Fruit fly (Drosophila melanogaster) whole organism, embryonic: ENCODE measurements around the gene Myo31DF.

Experiments
- ATbp ChIP-seq: fragments of 200-800 bp; sonication (Bioruptor generic); optimal IDR thresholded peaks from 2 replicates; lab custom pipeline; 2017; ENCODE audit warnings: missing biosample characterization, mild to moderate bottlenecking, missing genetic modification characterization, missing genetic modification reagents
- Abd-B ChIP-seq: fragments of 200-800 bp; sonication (Bioruptor generic); optimal IDR thresholded peaks from 2 replicates; lab custom pipeline; 2018; ENCODE audit warnings: missing biosample characterization, mild to moderate bottlenecking, missing genetic modification characterization, moderate library complexity
- CG10147 ChIP-seq: fragments of 200-800 bp; sonication (Bioruptor generic); optimal IDR thresholded peaks from 2 replicates; lab custom pipeline; 2019; ENCODE audit warnings: missing biosample characterization, mild to moderate bottlenecking, missing genetic modification characterization, moderate library complexity
- CG12299 ChIP-seq: fragments of 200-800 bp; sonication (Bioruptor generic); optimal IDR thresholded peaks from 2 replicates; lab custom pipeline; 2018; ENCODE audit warnings: missing biosample characterization, mild to moderate bottlenecking, missing genetic modification characterization
- CG14667 ChIP-seq: fragments of 200-800 bp; sonication (Bioruptor generic); IDR thresholded peaks from 2 replicates; pipeline ENCODE4 v1.3.6; 2022; ENCODE audit warnings: missing biosample characterization, missing genetic modification characterization
- CG16815 ChIP-seq: fragments of 200-800 bp; sonication (Bioruptor generic); optimal IDR thresholded peaks from 3 replicates; lab custom pipeline; 2017; ENCODE audit warnings: missing biosample characterization, mild to moderate bottlenecking, missing genetic modification characterization
- CG2202 ChIP-seq: fragments of 200-800 bp; sonication (Bioruptor generic); optimal IDR thresholded peaks from 2 replicates; lab custom pipeline; 2018; ENCODE audit warnings: missing biosample characterization, mild to moderate bottlenecking, missing genetic modification characterization
- CG30431 ChIP-seq: fragments of 200-800 bp; sonication (Bioruptor generic); optimal IDR thresholded peaks from 2 replicates; lab custom pipeline; 2017; ENCODE audit warnings: missing biosample characterization, missing genetic modification characterization
- CG3065 ChIP-seq: fragments of 200-800 bp; sonication (Bioruptor generic); optimal IDR thresholded peaks from 2 replicates; lab custom pipeline; 2016; ENCODE audit warnings: missing biosample characterization, missing genetic modification characterization
- CG31441 ChIP-seq: fragments of 200-800 bp; sonication (Bioruptor generic); IDR thresholded peaks from 2 replicates; pipeline ENCODE4 v1.3.6; 2022; ENCODE audit warnings: missing biosample characterization, missing genetic modification characterization
- CG3838 ChIP-seq: fragments of 200-800 bp; sonication (Bioruptor generic); optimal IDR thresholded peaks from 3 replicates; lab custom pipeline; 2016; ENCODE audit warnings: missing biosample characterization, missing genetic modification characterization
- CG4404 ChIP-seq: fragments of 200-800 bp; sonication (Bioruptor generic); IDR thresholded peaks from 2 replicates; pipeline ENCODE4 v1.3.6; 2022; ENCODE audit warnings: missing biosample characterization, missing genetic modification characterization
- CG4707 ChIP-seq: fragments of 200-800 bp; sonication (Bioruptor generic); optimal IDR thresholded peaks from 2 replicates; lab custom pipeline; 2018; ENCODE audit warnings: missing biosample characterization, mild to moderate bottlenecking, missing genetic modification characterization, moderate library complexity
- CG4854 ChIP-seq: fragments of 200-800 bp; sonication (Bioruptor generic); optimal IDR thresholded peaks from 2 replicates; lab custom pipeline; 2016; ENCODE audit warnings: missing biosample characterization, missing genetic modification characterization, inconsistent platforms
- CG6254 ChIP-seq: fragments of 200-800 bp; sonication (Bioruptor generic); optimal IDR thresholded peaks from 3 replicates; lab custom pipeline; 2017; ENCODE audit warnings: mild to moderate bottlenecking, missing biosample characterization, missing genetic modification reagents, missing genetic modification characterization
- CG6272 ChIP-seq: fragments of 200-800 bp; sonication (Bioruptor generic); IDR thresholded peaks from 2 replicates; pipeline ENCODE4 v1.3.6; 2022; ENCODE audit warnings: missing biosample characterization, missing genetic modification characterization
- CG7928 ChIP-seq: fragments of 200-800 bp; sonication (Bioruptor generic); optimal IDR thresholded peaks from 2 replicates; lab custom pipeline; 2017; ENCODE audit warnings: missing biosample characterization, mild to moderate bottlenecking, missing genetic modification characterization
- CG8290 ChIP-seq, 3 experiments: fragments of 200-800 bp; sonication (Bioruptor generic); optimal IDR thresholded peaks; 2 replicates each; lab custom pipeline; 2016 to 2019; ENCODE audit warnings: missing biosample characterization in 3 of 3, missing genetic modification characterization in 3 of 3, mild to moderate bottlenecking in 2 of 3, moderate library complexity in 1 of 3
- CG8388 ChIP-seq: fragments of 200-800 bp; sonication (Bioruptor generic); optimal IDR thresholded peaks from 2 replicates; lab custom pipeline; 2019; ENCODE audit warnings: missing biosample characterization, mild to moderate bottlenecking, missing genetic modification characterization, moderate library complexity
- CG9215 ChIP-seq: fragments of 200-800 bp; sonication (Bioruptor generic); IDR thresholded peaks from 2 replicates; pipeline ENCODE4 v1.3.6; 2022; ENCODE audit warnings: missing biosample characterization, missing genetic modification characterization
- Doc2 ChIP-seq: fragments of 200-800 bp; sonication (Bioruptor generic); IDR thresholded peaks from 2 replicates; pipeline ENCODE4 v1.3.6; 2022; ENCODE audit warnings: missing biosample characterization, missing genetic modification characterization
- ERR ChIP-seq: fragments of 200-800 bp; sonication (Bioruptor generic); optimal IDR thresholded peaks from 2 replicates; lab custom pipeline; 2016; ENCODE audit warnings: missing biosample characterization, missing genetic modification characterization
- Hr78 ChIP-seq, 2 experiments: fragments of 200-800 bp in 1 of 2; fragments of >200 bp in 1 of 2; sonication (Bioruptor generic) in 1 of 2; optimal IDR thresholded peaks; 2 replicates each; lab custom pipeline; 2017 to 2019; ENCODE audit warnings: missing biosample characterization in 2 of 2, missing genetic modification characterization in 2 of 2, mild to moderate bottlenecking in 1 of 2, moderate library complexity in 1 of 2
- Lim3 ChIP-seq: fragments of 200-800 bp; sonication (Bioruptor generic); IDR thresholded peaks from 2 replicates; pipeline ENCODE4 v1.3.6; 2022; ENCODE audit warnings: missing biosample characterization, missing genetic modification characterization
- MESR4 ChIP-seq: fragments of 200-800 bp; sonication (Bioruptor generic); optimal IDR thresholded peaks from 2 replicates; lab custom pipeline; 2018; ENCODE audit warnings: missing biosample characterization, mild to moderate bottlenecking, missing genetic modification characterization, moderate library complexity
- Mad ChIP-seq: fragments of 200-800 bp; sonication (Bioruptor generic); optimal IDR thresholded peaks from 2 replicates; lab custom pipeline; 2016; ENCODE audit warnings: missing biosample characterization, missing genetic modification characterization
- Myb ChIP-seq: fragments of 200-800 bp; sonication (Bioruptor generic); optimal IDR thresholded peaks from 2 replicates; lab custom pipeline; 2016; ENCODE audit warnings: missing biosample characterization, missing genetic modification characterization
- PHDP ChIP-seq: fragments of 200-800 bp; sonication (Bioruptor generic); optimal IDR thresholded peaks from 3 replicates; lab custom pipeline; 2018; ENCODE audit warnings: missing biosample characterization, mild to moderate bottlenecking, missing genetic modification characterization, moderate library complexity
- Vsx1 ChIP-seq: fragments of 200-800 bp; sonication (Bioruptor generic); optimal IDR thresholded peaks from 2 replicates; lab custom pipeline; 2017; ENCODE audit warnings: missing biosample characterization, mild to moderate bottlenecking, missing genetic modification characterization, missing genetic modification reagents
- amos ChIP-seq: fragments of 200-800 bp; sonication (Bioruptor generic); IDR thresholded peaks from 2 replicates; pipeline ENCODE4 v1.3.6; 2022; ENCODE audit warnings: missing biosample characterization, missing genetic modification characterization; ENCODE audit not compliant: partially characterized antibody
- ap ChIP-seq: fragments of 200-800 bp; sonication (Bioruptor generic); IDR thresholded peaks from 2 replicates; pipeline ENCODE4 v1.3.6; 2022; ENCODE audit warnings: missing biosample characterization, missing genetic modification characterization
- bbx ChIP-seq: fragments of 200-800 bp; sonication (Bioruptor generic); IDR thresholded peaks from 2 replicates; pipeline ENCODE4 v1.3.6; 2022; ENCODE audit warnings: missing biosample characterization, missing genetic modification characterization; ENCODE audit not compliant: partially characterized antibody
- dmrt11E ChIP-seq: fragments of 200-800 bp; sonication (Bioruptor generic); optimal IDR thresholded peaks from 3 replicates; lab custom pipeline; 2018; ENCODE audit warnings: missing biosample characterization, mild to moderate bottlenecking, missing genetic modification characterization, moderate library complexity
- gsb ChIP-seq: fragments of 200-800 bp; sonication (Bioruptor generic); IDR thresholded peaks from 2 replicates; pipeline ENCODE4 v1.3.6; 2022; ENCODE audit warnings: missing biosample characterization, missing genetic modification characterization
- knrl ChIP-seq: fragments of 200-800 bp; sonication (Bioruptor generic); IDR thresholded peaks from 3 replicates; pipeline ENCODE4 v1.3.6; 2022; ENCODE audit warnings: missing biosample characterization, missing genetic modification characterization; ENCODE audit not compliant: partially characterized antibody
- lab ChIP-seq: fragments of 200-800 bp; sonication (Bioruptor generic); optimal IDR thresholded peaks from 3 replicates; lab custom pipeline; 2017; ENCODE audit warnings: missing biosample characterization, missing genetic modification characterization, mild to moderate bottlenecking, moderate library complexity, missing genetic modification reagents
- onecut ChIP-seq: fragments of 200-800 bp; sonication (Bioruptor generic); IDR thresholded peaks from 2 replicates; pipeline ENCODE4 v1.3.6; 2022; ENCODE audit warnings: missing biosample characterization, missing genetic modification characterization
- peb ChIP-seq: fragments of 200-800 bp; sonication (Bioruptor generic); IDR thresholded peaks from 2 replicates; pipeline ENCODE4 v1.3.6; 2022; ENCODE audit warnings: missing biosample characterization, missing genetic modification characterization
- pho ChIP-seq: fragments of 200-800 bp; sonication (Bioruptor generic); optimal IDR thresholded peaks from 2 replicates; lab custom pipeline; 2016; ENCODE audit warnings: missing biosample characterization, missing genetic modification characterization
- prd ChIP-seq, 3 experiments: fragments of >200 bp in 2 of 3; fragments of 200-800 bp in 1 of 3; sonication (Bioruptor generic) in 1 of 3; optimal IDR thresholded peaks in 2 of 3; IDR thresholded peaks in 1 of 3; 2 replicates in 2 of 3; 3 replicates in 1 of 3; pipeline versions ENCODE4 v1.3.6 to Lab custom; 2017 to 2022; ENCODE audit warnings: missing biosample characterization in 1 of 3, missing genetic modification characterization in 1 of 3
- psq ChIP-seq: fragments of 200-800 bp; sonication (Bioruptor generic); optimal IDR thresholded peaks from 2 replicates; lab custom pipeline; 2017; ENCODE audit warnings: missing biosample characterization, missing genetic modification characterization
- pzg ChIP-seq: fragments of 200-800 bp; sonication (Bioruptor generic); optimal IDR thresholded peaks from 3 replicates; lab custom pipeline; 2018; ENCODE audit warnings: missing biosample characterization, mild to moderate bottlenecking, missing genetic modification characterization, moderate library complexity
- ranshi ChIP-seq: fragments of 200-800 bp; sonication (Bioruptor generic); IDR thresholded peaks from 2 replicates; pipeline ENCODE4 v1.3.6; 2022; ENCODE audit warnings: missing biosample characterization, missing genetic modification characterization
- run ChIP-seq: fragments of 200-800 bp; sonication (Bioruptor generic); optimal IDR thresholded peaks from 3 replicates; lab custom pipeline; 2018; ENCODE audit warnings: missing biosample characterization, mild to moderate bottlenecking, missing genetic modification characterization
- sim ChIP-seq: fragments of 200-800 bp; sonication (Bioruptor generic); IDR thresholded peaks from 2 replicates; pipeline ENCODE4 v1.3.6; 2022; ENCODE audit warnings: missing biosample characterization, missing genetic modification characterization
- sug ChIP-seq: fragments of 200-800 bp; optimal IDR thresholded peaks from 2 replicates; lab custom pipeline; 2019; ENCODE audit warnings: missing biosample characterization, mild to moderate bottlenecking, missing genetic modification characterization, moderate library complexity
- ttk ChIP-seq: fragments of 200-800 bp; sonication (Bioruptor generic); IDR thresholded peaks from 2 replicates; pipeline ENCODE4 v2.1.2; 2022; ENCODE audit warnings: missing biosample characterization, missing genetic modification characterization
- vnd ChIP-seq: fragments of 200-800 bp; sonication (Bioruptor generic); IDR thresholded peaks from 3 replicates; pipeline ENCODE4 v1.3.6; 2022; ENCODE audit warnings: missing biosample characterization, missing genetic modification characterization; ENCODE audit not compliant: partially characterized antibody

Myo31DF gene

dm6 chr2L:10526953-10527584, 20.5 kb upstream of the Myo31DF start, which contains the start of gene Lip4 (continued):
- peak; percentile 38; the same call in 1 of the 2 replicates for TF ChIP-seq CG6272 (GFP tag; lab: Robert Waterston, UW)
- TF ChIP-seq run = peak; percentile 55
- peak; percentile 75 for TF ChIP-seq CG10147 (GFP tag; lab: Kevin White, UChicago)
- TF ChIP-seq Hr78 (GFP tag; optimal IDR thresholded peaks at IDR 0.05; lab: Kevin White, UChicago) = peak in 1 of 2 experiments; percentile 81
- TF ChIP-seq sug (tag; lab: Kevin White, UChicago) = peak; percentile 39
- TF ChIP-seq Lim3 (GFP tag; lab: Robert Waterston, UW) = no peak
- no peak for TF ChIP-seq sim
- peak; percentile 67 for TF ChIP-seq CG8388 (GFP tag; lab: Kevin White, UChicago)
- no peak for TF ChIP-seq Doc2 (GFP tag; lab: Robert Waterston, UW)
- no peak for TF ChIP-seq CG3065 (GFP tag; lab: Kevin White, UChicago)
- TF ChIP-seq CG30431 = peak; percentile 3
- TF ChIP-seq CG31441 (GFP tag; lab: Robert Waterston, UW) = peak; percentile 84
- peak; percentile 13 for TF ChIP-seq CG2202 (tag; lab: Kevin White, UChicago)
- no peak for TF ChIP-seq CG6254 (GFP tag; lab: Kevin White, UChicago)
- TF ChIP-seq CG8290 (GFP tag; optimal IDR thresholded peaks at IDR 0.05; lab: Kevin White, UChicago) = peak; percentile 18
- TF ChIP-seq CG8290 (tag; optimal IDR thresholded peaks at IDR 0.05; lab: Kevin White, UChicago) = peak in 1 of 2 experiments; percentile 60
- peak; percentile 72 for TF ChIP-seq CG4404 (GFP tag; lab: Robert Waterston, UW)
- peak; percentile 77 for TF ChIP-seq gsb (GFP tag; lab: Robert Waterston, UW)
- TF ChIP-seq onecut (GFP tag; lab: Robert Waterston, UW) = peak; percentile 38
- TF ChIP-seq CG7928 = peak; percentile 8
- TF ChIP-seq ranshi (GFP tag; lab: Robert Waterston, UW) = peak; percentile 82
- TF ChIP-seq lab (GFP tag; lab: Kevin White, UChicago) = peak; percentile 81
- TF ChIP-seq CG4854 (GFP tag; lab: Kevin White, UChicago) = peak; percentile 60
- TF ChIP-seq ap (GFP tag; lab: Robert Waterston, UW) = peak; percentile 79
- TF ChIP-seq CG12299 (tag; lab: Kevin White, UChicago) = peak; percentile 55
- no peak for TF ChIP-seq CG3838 (GFP tag; lab: Kevin White, UChicago)
- TF ChIP-seq peb (GFP tag; lab: Robert Waterston, UW) = peak; percentile 54
- no peak for TF ChIP-seq vnd (GFP tag; lab: Robert Waterston, UW)
- TF ChIP-seq pho (GFP tag; lab: Kevin White, UChicago) = peak; percentile 34
- TF ChIP-seq dmrt11E (tag; lab: Kevin White, UChicago) = peak; percentile 73
- TF ChIP-seq ttk (GFP tag; lab: Robert Waterston, UW) = peak; percentile 74
- TF ChIP-seq PHDP (tag; lab: Kevin White, UChicago) = peak; percentile 82
- TF ChIP-seq CG16815 (GFP tag; lab: Kevin White, UChicago) = no peak
- peak; percentile 31 for TF ChIP-seq Mad (GFP tag; lab: Kevin White, UChicago)
- TF ChIP-seq knrl (GFP tag; lab: Robert Waterston, UW) = no peak
- TF ChIP-seq CG9215 (GFP tag; lab: Robert Waterston, UW) = no peak; the same call in 1 of the 2 replicates
- TF ChIP-seq ERR (GFP tag; lab: Kevin White, UChicago) = no peak
- peak; percentile 57 for TF ChIP-seq Abd-B (GFP tag; lab: Kevin White, UChicago)
- no peak for TF ChIP-seq CG4707 (GFP tag; lab: Kevin White, UChicago)
- no peak; the same call in 1 of the 2 replicates for TF ChIP-seq CG14667 (GFP tag; lab: Robert Waterston, UW)
- no peak for TF ChIP-seq MESR4 (GFP tag; lab: Kevin White, UChicago)
- no peak for TF ChIP-seq psq (GFP tag; lab: Kevin White, UChicago)
- no peak for TF ChIP-seq bbx (GFP tag; lab: Robert Waterston, UW)
- no peak for TF ChIP-seq prd (optimal IDR thresholded peaks at IDR 0.05; lab: Kevin White, UChicago)
- TF ChIP-seq prd (GFP tag; IDR thresholded peaks at IDR 0.05; lab: Robert Waterston, UW) = peak; percentile 86
- TF ChIP-seq Vsx1 (GFP tag; lab: Kevin White, UChicago) = no peak
- TF ChIP-seq pzg (GFP tag; lab: Kevin White, UChicago) = no peak
- no peak for TF ChIP-seq amos (GFP tag; lab: Robert Waterston, UW)
- peak; percentile 22 for TF ChIP-seq ATbp (GFP tag; lab: Kevin White, UChicago)
- TF ChIP-seq Myb (GFP tag; lab: Kevin White, UChicago) = no peak
